In genomic region chr3R:24525983-24526661, dm6 we compare ENCODE assay signal across 2 fruit fly cellular contexts.
TF ChIP-seq lines count a peak whose summit lies in the region.

No protein-coding gene starts in this region.

TF ChIP-seq in whole organism, embryonic, 481 proteins besides CTCF, POLR2A, EP300 and RAD21 (continued from another document):
- TF ChIP-seq oc (tag; optimal IDR thresholded peaks at IDR 0.05; lab: Kevin White, UChicago): no peak
- peak; percentile 45; the same call in 1 of the 3 replicates for TF ChIP-seq CG11695 (GFP tag; IDR thresholded peaks at IDR 0.05; lab: Robert Waterston, UW)
- TF ChIP-seq Lhr (GFP tag; optimal IDR thresholded peaks at IDR 0.05; lab: Kevin White, UChicago): no peak
- peak; percentile 34 for TF ChIP-seq CG1603 (tag; optimal IDR thresholded peaks at IDR 0.05; lab: Kevin White, UChicago)
- peak; percentile 85 for TF ChIP-seq Med (GFP tag; lab: Kevin White, UChicago)
- no peak for TF ChIP-seq CG11560 (tag; IDR thresholded peaks at IDR 0.05; lab: Robert Waterston, UW)
- TF ChIP-seq CG2199 (GFP tag; IDR thresholded peaks at IDR 0.05; lab: Robert Waterston, UW): no peak
- no peak for TF ChIP-seq Ets65A (GFP tag; lab: Kevin White, UChicago)
- peak; percentile 25; the same call in 1 of the 2 replicates for TF ChIP-seq H2.0 (GFP tag; IDR thresholded peaks at IDR 0.05; lab: Robert Waterston, UW)
- TF ChIP-seq Fer1 (GFP tag; optimal IDR thresholded peaks at IDR 0.05; lab: Kevin White, UChicago): peak; percentile 28
- peak; percentile 12 for TF ChIP-seq CG13424 (tag; optimal IDR thresholded peaks at IDR 0.05; lab: Kevin White, UChicago)
- no peak for TF ChIP-seq lov (optimal IDR thresholded peaks at IDR 0.05; lab: Kevin White, UChicago)
- 0 out of 3 replicates have a peak, but pooled peaks have one; percentile 25 for TF ChIP-seq lov (GFP tag; IDR thresholded peaks at IDR 0.05; lab: Robert Waterston, UW)
- peak; percentile 20; the same call in 1 of the 2 replicates for TF ChIP-seq esg (GFP tag; conservative IDR thresholded peaks at IDR 0.05; lab: Robert Waterston, UW)
- TF ChIP-seq prd (optimal IDR thresholded peaks at IDR 0.05; lab: Kevin White, UChicago): no peak
- TF ChIP-seq prd (GFP tag; IDR thresholded peaks at IDR 0.05; lab: Robert Waterston, UW): peak; percentile 54
- TF ChIP-seq Aef1 (GFP tag; IDR thresholded peaks at IDR 0.05; lab: Robert Waterston, UW): 0 out of 3 replicates have a peak, but pooled peaks have one; percentile 22
- TF ChIP-seq ranshi (GFP tag; IDR thresholded peaks at IDR 0.05; lab: Robert Waterston, UW): peak; percentile 30; the same call in 1 of the 2 replicates
- TF ChIP-seq CG10209 (GFP tag; optimal IDR thresholded peaks at IDR 0.05; lab: Kevin White, UChicago): no peak
- 0 out of 3 replicates have a peak, but pooled peaks have one; percentile 46 for TF ChIP-seq ci (GFP tag; IDR thresholded peaks at IDR 0.05; lab: Robert Waterston, UW)
- peak; percentile 56 for TF ChIP-seq vvl (GFP tag; IDR thresholded peaks at IDR 0.05; lab: Robert Waterston, UW)
- peak; percentile 39; the same call in 1 of the 3 replicates for TF ChIP-seq H15 (GFP tag; IDR thresholded peaks at IDR 0.05; lab: Robert Waterston, UW)
- TF ChIP-seq dpn (GFP tag; optimal IDR thresholded peaks at IDR 0.05; lab: Kevin White, UChicago): peak in 1 of 2 experiments; percentile 12
- peak; percentile 58 for TF ChIP-seq Drgx (GFP tag; IDR thresholded peaks at IDR 0.05; lab: Robert Waterston, UW)
- 0 out of 3 replicates have a peak, but pooled peaks have one; percentile 40 for TF ChIP-seq Optix (GFP tag; IDR thresholded peaks at IDR 0.05; lab: Robert Waterston, UW)
- TF ChIP-seq her (GFP tag; optimal IDR thresholded peaks at IDR 0.05; lab: Kevin White, UChicago): no peak
- peak; percentile 0 for TF ChIP-seq sens (GFP tag; lab: Kevin White, UChicago)
- TF ChIP-seq so (GFP tag; IDR thresholded peaks at IDR 0.05; lab: Robert Waterston, UW): no peak
- peak; percentile 49 for TF ChIP-seq Awh (GFP tag; IDR thresholded peaks at IDR 0.05; lab: Robert Waterston, UW)
- TF ChIP-seq hkb (optimal IDR thresholded peaks at IDR 0.05; lab: Kevin White, UChicago): no peak
- peak; percentile 54; the same call in 1 of the 2 replicates for TF ChIP-seq hkb (GFP tag; IDR thresholded peaks at IDR 0.05; lab: Robert Waterston, UW)
- TF ChIP-seq Ptx1 (GFP tag; IDR thresholded peaks at IDR 0.05; lab: Robert Waterston, UW): peak; percentile 54; the same call in 1 of the 2 replicates
- peak; percentile 35; the same call in 1 of the 2 replicates for TF ChIP-seq slbo (GFP tag; IDR thresholded peaks at IDR 0.05; lab: Robert Waterston, UW)
- TF ChIP-seq row (GFP tag; IDR thresholded peaks at IDR 0.05; lab: Robert Waterston, UW): peak; percentile 47; the same call in 2 of the 3 replicates
- TF ChIP-seq Lim3 (GFP tag; IDR thresholded peaks at IDR 0.05; lab: Robert Waterston, UW): 0 out of 2 replicates have a peak, but pooled peaks have one; percentile 14
- TF ChIP-seq ase (GFP tag; IDR thresholded peaks at IDR 0.05; lab: Robert Waterston, UW): 0 out of 3 replicates have a peak, but pooled peaks have one; percentile 23
- peak in 1 of 2 experiments; percentile 21 for TF ChIP-seq Pdp1 (GFP tag; optimal IDR thresholded peaks at IDR 0.05; lab: Kevin White, UChicago)
- TF ChIP-seq E2f1 (GFP tag; IDR thresholded peaks at IDR 0.05; lab: Robert Waterston, UW): peak; percentile 37
- peak; percentile 8 for TF ChIP-seq ftz-f1 (GFP tag; optimal IDR thresholded peaks at IDR 0.05; lab: Kevin White, UChicago)
- TF ChIP-seq Dfd (GFP tag; optimal IDR thresholded peaks at IDR 0.05; lab: Kevin White, UChicago): no peak
- TF ChIP-seq sna (GFP tag; IDR thresholded peaks at IDR 0.05; lab: Robert Waterston, UW; ENCODE audit: partially characterized antibody): no peak
- TF ChIP-seq tgo (GFP tag; IDR thresholded peaks at IDR 0.05; lab: Robert Waterston, UW): peak; percentile 47; the same call in 2 of the 3 replicates
- TF ChIP-seq CG10431 (GFP tag; optimal IDR thresholded peaks at IDR 0.05; lab: Kevin White, UChicago): no peak
- TF ChIP-seq dysf (GFP tag; IDR thresholded peaks at IDR 0.05; lab: Robert Waterston, UW): peak; percentile 54; the same call in 2 of the 3 replicates
- 0 out of 2 replicates have a peak, but pooled peaks have one; percentile 41 for TF ChIP-seq CG11247 (GFP tag; IDR thresholded peaks at IDR 0.05; lab: Robert Waterston, UW)
- no peak for TF ChIP-seq pan (optimal IDR thresholded peaks at IDR 0.05; lab: Kevin White, UChicago)
- TF ChIP-seq pan (GFP tag; optimal IDR thresholded peaks at IDR 0.05 in 1 of 2, IDR thresholded peaks at IDR 0.05 in 1 of 2): peak in 1 of 2 experiments; percentile 57
- no peak for TF ChIP-seq org-1 (GFP tag; optimal IDR thresholded peaks at IDR 0.05; lab: Kevin White, UChicago)
- peak; percentile 89 for TF ChIP-seq sd (tag; optimal IDR thresholded peaks at IDR 0.05; lab: Kevin White, UChicago)
- no peak for TF ChIP-seq Stat92E (GFP tag; optimal IDR thresholded peaks at IDR 0.05; lab: Kevin White, UChicago)
- TF ChIP-seq CG14441 (GFP tag; IDR thresholded peaks at IDR 0.05; lab: Robert Waterston, UW): peak; percentile 65

TF ChIP-seq in whole organism, prepupa, 60 proteins besides CTCF, POLR2A, EP300 and RAD21 (continued from another document):
- TF ChIP-seq CG9139 (GFP tag; optimal IDR thresholded peaks at IDR 0.05; lab: Kevin White, UChicago) (no peak), spab (GFP tag; optimal IDR thresholded peaks at IDR 0.05; lab: Kevin White, UChicago) (no peak), CG4318 (GFP tag; optimal IDR thresholded peaks at IDR 0.05; lab: Kevin White, UChicago) (no peak), CG11902 (GFP tag; optimal IDR thresholded peaks at IDR 0.05; lab: Kevin White, UChicago) (no peak), Eip93F (GFP tag; optimal IDR thresholded peaks at IDR 0.05; lab: Kevin White, UChicago) (no peak), Hr38 (GFP tag; optimal IDR thresholded peaks at IDR 0.05; lab: Kevin White, UChicago) (no peak), CG31627 (GFP tag; optimal IDR thresholded peaks at IDR 0.05; lab: Kevin White, UChicago) (no peak), fkh (GFP tag; optimal IDR thresholded peaks at IDR 0.05; lab: Kevin White, UChicago) (no peak), ss (GFP tag; optimal IDR thresholded peaks at IDR 0.05; lab: Kevin White, UChicago) (no peak), achi (GFP tag; optimal IDR thresholded peaks at IDR 0.05; lab: Kevin White, UChicago) (no peak), net (GFP tag; optimal IDR thresholded peaks at IDR 0.05; lab: Kevin White, UChicago) (no peak), lz (GFP tag; optimal IDR thresholded peaks at IDR 0.05; lab: Kevin White, UChicago) (no peak), CG6808 (GFP tag; optimal IDR thresholded peaks at IDR 0.05; lab: Kevin White, UChicago) (no peak), Eip78C (GFP tag; lab: Kevin White, UChicago) (peak; percentile 28), OdsH (GFP tag; optimal IDR thresholded peaks at IDR 0.05; lab: Kevin White, UChicago) (no peak), Blimp-1 (GFP tag; optimal IDR thresholded peaks at IDR 0.05; lab: Kevin White, UChicago) (no peak), CG11762 (GFP tag; optimal IDR thresholded peaks at IDR 0.05; lab: Kevin White, UChicago; ENCODE audit: insufficient read depth) (no peak), esn (GFP tag; optimal IDR thresholded peaks at IDR 0.05; lab: Kevin White, UChicago) (no peak), pdm3 (GFP tag; optimal IDR thresholded peaks at IDR 0.05; lab: Kevin White, UChicago) (no peak), Sox102F (GFP tag; optimal IDR thresholded peaks at IDR 0.05; lab: Kevin White, UChicago) (no peak), dsx (GFP tag; optimal IDR thresholded peaks at IDR 0.05; lab: Kevin White, UChicago; ENCODE audit: poor library complexity, severe bottlenecking) (no peak), CG32006 (GFP tag; optimal IDR thresholded peaks at IDR 0.05; lab: Kevin White, UChicago) (no peak), CG1621 (tag; optimal IDR thresholded peaks at IDR 0.05; lab: Kevin White, UChicago) (no peak), fd85E (GFP tag; optimal IDR thresholded peaks at IDR 0.05; lab: Kevin White, UChicago) (no peak), eg (GFP tag; IDR thresholded peaks at IDR 0.05; lab: Robert Waterston, UW) (peak; percentile 64; the same call in 2 of the 3 replicates), acj6 (GFP tag; optimal IDR thresholded peaks at IDR 0.05; lab: Kevin White, UChicago) (no peak)
